Worm (Caenorhabditis elegans): ENCODE results near the gene srg-37.

ce11 chrX:14225273-14225672 lies 9.6 kb downstream of the srg-37 start, which contains the start of gene cyp-13B2:
- no peak for TF ChIP-seq tag-97 (GFP tag; IDR thresholded peaks at IDR 0.05)
- no peak for TF ChIP-seq nhr-77 (tag; optimal IDR thresholded peaks at IDR 0.05)
- TF ChIP-seq unc-62 (GFP tag; optimal IDR thresholded peaks at IDR 0.05 in 1 of 2) = no peak
- no peak for TF ChIP-seq unc-62 (tag; optimal IDR thresholded peaks at IDR 0.05)
- TF ChIP-seq nhr-11 (tag; optimal IDR thresholded peaks at IDR 0.05) = no peak
